Fruit fly (Drosophila melanogaster) whole organism, embryonic: ENCODE data around the gene Nf-YC.

Source experiments
- Abd-B ChIP-seq: fragments of 200-800 bp; sonication (Bioruptor generic); optimal IDR thresholded peaks from 2 replicates; lab custom pipeline; 2018; ENCODE audit warnings: missing biosample characterization, mild to moderate bottlenecking, missing genetic modification characterization, moderate library complexity
- CG10366 ChIP-seq: fragments of 200-800 bp; sonication (Bioruptor generic); IDR thresholded peaks from 2 replicates; pipeline ENCODE4 v1.3.6; 2022; ENCODE audit warnings: missing biosample characterization, missing genetic modification characterization
- CG11093 ChIP-seq: fragments of 200-800 bp; sonication (Bioruptor generic); IDR thresholded peaks from 3 replicates; pipeline ENCODE4 v1.3.6; 2022; ENCODE audit warnings: missing biosample characterization, missing genetic modification characterization
- CG11247 ChIP-seq: fragments of 200-800 bp; sonication (Bioruptor generic); IDR thresholded peaks from 2 replicates; pipeline ENCODE4 v1.3.6; 2022; ENCODE audit warnings: missing biosample characterization, missing genetic modification characterization
- CG11504 ChIP-seq: fragments of 200-800 bp; sonication (Bioruptor generic); optimal IDR thresholded peaks from 3 replicates; lab custom pipeline; 2019; ENCODE audit warnings: missing biosample characterization, mild to moderate bottlenecking, missing genetic modification characterization, moderate library complexity
- CG12155 ChIP-seq: fragments of 200-800 bp; sonication (Bioruptor generic); optimal IDR thresholded peaks from 3 replicates; lab custom pipeline; 2016; ENCODE audit warnings: missing biosample characterization, missing genetic modification characterization
- CG12236 ChIP-seq: fragments of 200-800 bp; sonication (Bioruptor generic); optimal IDR thresholded peaks from 2 replicates; lab custom pipeline; 2016; ENCODE audit warnings: missing biosample characterization, missing genetic modification characterization
- CG1233 ChIP-seq: fragments of 200-800 bp; sonication (Bioruptor generic); optimal IDR thresholded peaks from 4 replicates; lab custom pipeline; 2018; ENCODE audit warnings: missing biosample characterization, mild to moderate bottlenecking, missing genetic modification characterization
- CG1529 ChIP-seq: fragments of 200-800 bp; sonication (Bioruptor generic); optimal IDR thresholded peaks from 3 replicates; lab custom pipeline; 2018; ENCODE audit warnings: missing biosample characterization, missing genetic modification characterization
- CG17829 ChIP-seq: fragments of 200-800 bp; optimal IDR thresholded peaks from 2 replicates; lab custom pipeline; 2019; ENCODE audit warnings: missing biosample characterization, mild to moderate bottlenecking, missing genetic modification characterization, moderate library complexity
- CG18599 ChIP-seq: fragments of 200-800 bp; sonication (Bioruptor generic); optimal IDR thresholded peaks from 3 replicates; lab custom pipeline; 2017; ENCODE audit warnings: missing biosample characterization, missing genetic modification characterization, mild to moderate bottlenecking, moderate library complexity, missing genetic modification reagents
- CG2116 ChIP-seq: fragments of 200-800 bp; sonication (Bioruptor generic); optimal IDR thresholded peaks from 3 replicates; lab custom pipeline; 2018; ENCODE audit warnings: missing biosample characterization, mild to moderate bottlenecking, missing genetic modification characterization
- CG3726 ChIP-seq: fragments of 200-800 bp; sonication (Bioruptor generic); IDR thresholded peaks from 3 replicates; pipeline ENCODE4, ENCODE4 v1.3.6; 2022; ENCODE audit warnings: missing biosample characterization, missing genetic modification characterization
- CG42726 ChIP-seq: fragments of 200-800 bp; sonication (Bioruptor generic); IDR thresholded peaks from 2 replicates; pipeline ENCODE4 v1.3.6; 2022; ENCODE audit warnings: missing biosample characterization, missing genetic modification characterization; ENCODE audit not compliant: partially characterized antibody
- CG6765 ChIP-seq: fragments of 200-800 bp; sonication (Bioruptor generic); optimal IDR thresholded peaks from 3 replicates; lab custom pipeline; 2017; ENCODE audit warnings: missing biosample characterization, mild to moderate bottlenecking, missing genetic modification characterization
- CG7372 ChIP-seq: fragments of 200-800 bp; sonication (Bioruptor generic); IDR thresholded peaks from 2 replicates; pipeline ENCODE4 v1.3.6; 2022; ENCODE audit warnings: missing biosample characterization, missing genetic modification characterization
- CG8089 ChIP-seq: fragments of 200-800 bp; sonication (Bioruptor generic); optimal IDR thresholded peaks from 3 replicates; lab custom pipeline; 2016; ENCODE audit warnings: missing biosample characterization, missing genetic modification characterization
- CG8359 ChIP-seq: fragments of 200-800 bp; sonication (Bioruptor generic); optimal IDR thresholded peaks from 2 replicates; lab custom pipeline; 2017; ENCODE audit warnings: missing biosample characterization, mild to moderate bottlenecking, missing genetic modification characterization, borderline replicate concordance
- CG9609 ChIP-seq: fragments of 200-800 bp; sonication (Bioruptor generic); optimal IDR thresholded peaks from 3 replicates; lab custom pipeline; 2016; ENCODE audit warnings: missing biosample characterization, missing genetic modification characterization
- D19A ChIP-seq: fragments of 200-800 bp; optimal IDR thresholded peaks from 3 replicates; lab custom pipeline; 2019; ENCODE audit warnings: missing biosample characterization, mild to moderate bottlenecking, missing genetic modification characterization, moderate library complexity
- Dbx ChIP-seq: fragments of 200-800 bp; sonication (Bioruptor generic); IDR thresholded peaks from 3 replicates; pipeline ENCODE4 v1.3.6; 2022; ENCODE audit warnings: missing biosample characterization, missing genetic modification characterization
- Dek ChIP-seq: fragments of 200-800 bp; sonication (Bioruptor generic); optimal IDR thresholded peaks from 3 replicates; lab custom pipeline; 2019; ENCODE audit warnings: missing biosample characterization, mild to moderate bottlenecking, missing genetic modification characterization, moderate library complexity
- E2f2 ChIP-seq: fragments of 200-800 bp; sonication (Bioruptor generic); IDR thresholded peaks from 2 replicates; pipeline ENCODE4 v1.3.6; 2022; ENCODE audit warnings: missing biosample characterization, missing genetic modification characterization
- H15 ChIP-seq: fragments of 200-800 bp; sonication (Bioruptor generic); IDR thresholded peaks from 3 replicates; pipeline ENCODE4 v1.3.6; 2022; ENCODE audit warnings: missing biosample characterization, missing genetic modification characterization
- HLH3B ChIP-seq: fragments of 200-800 bp; sonication (Bioruptor generic); IDR thresholded peaks from 2 replicates; pipeline ENCODE4 v1.3.6; 2022; ENCODE audit warnings: missing biosample characterization, missing genetic modification characterization
- Jarid2 ChIP-seq: fragments of 200-800 bp; sonication (Bioruptor generic); optimal IDR thresholded peaks from 3 replicates; lab custom pipeline; 2017; ENCODE audit warnings: mild to moderate bottlenecking, missing biosample characterization, missing genetic modification reagents, missing genetic modification characterization
- Med ChIP-seq: fragments of 200-800 bp; sonication (Bioruptor generic); peaks from one replicate; lab custom pipeline; 2016; ENCODE audit warnings: missing biosample characterization, missing genetic modification characterization, mild to moderate bottlenecking, inconsistent platforms, moderate library complexity
- Nf-YB ChIP-seq: fragments of 200-800 bp; sonication (Bioruptor generic); optimal IDR thresholded peaks from 3 replicates; lab custom pipeline; 2019; ENCODE audit warnings: missing biosample characterization, mild to moderate bottlenecking, missing genetic modification characterization, moderate library complexity
- Pdp1 ChIP-seq, 2 experiments: fragments of 200-800 bp; sonication (Bioruptor generic); optimal IDR thresholded peaks; 3 replicates each; lab custom pipeline; 2016; ENCODE audit warnings: missing biosample characterization in 2 of 2, missing genetic modification characterization in 2 of 2, mild to moderate bottlenecking in 1 of 2, moderate library complexity in 1 of 2
- az2 ChIP-seq: fragments of 200-800 bp; sonication (Bioruptor generic); optimal IDR thresholded peaks from 3 replicates; lab custom pipeline; 2016; ENCODE audit warnings: missing biosample characterization, missing genetic modification characterization
- bcd ChIP-seq: fragments of 200-800 bp; sonication (Bioruptor generic); optimal IDR thresholded peaks from 2 replicates; lab custom pipeline; 2017; ENCODE audit warnings: missing biosample characterization, mild to moderate bottlenecking, missing genetic modification characterization
- danr ChIP-seq: fragments of 200-800 bp; sonication (Bioruptor generic); IDR thresholded peaks from 2 replicates; pipeline ENCODE4 v1.3.6; 2022; ENCODE audit warnings: missing biosample characterization, missing genetic modification characterization
- dysf ChIP-seq: fragments of 200-800 bp; sonication (Bioruptor generic); IDR thresholded peaks from 3 replicates; pipeline ENCODE4 v1.3.6; 2022; ENCODE audit warnings: missing biosample characterization, missing genetic modification characterization
- fd96Cb ChIP-seq: fragments of 200-800 bp; sonication (Bioruptor generic); optimal IDR thresholded peaks from 2 replicates; lab custom pipeline; 2018; ENCODE audit warnings: missing biosample characterization, mild to moderate bottlenecking, missing genetic modification characterization, moderate library complexity
- gcm ChIP-seq: fragments of 200-800 bp; sonication (Bioruptor generic); optimal IDR thresholded peaks from 2 replicates; lab custom pipeline; 2019; ENCODE audit warnings: missing biosample characterization, mild to moderate bottlenecking, missing genetic modification characterization, moderate library complexity
- h ChIP-seq: fragments of >200 bp; optimal IDR thresholded peaks from 2 replicates; lab custom pipeline; 2017
- klu ChIP-seq: fragments of 200-800 bp; sonication (Bioruptor generic); IDR thresholded peaks from 2 replicates; pipeline ENCODE4 v1.3.6; 2022; ENCODE audit warnings: missing biosample characterization, missing genetic modification characterization
- kni ChIP-seq: fragments of 200-800 bp; sonication (Bioruptor generic); optimal IDR thresholded peaks from 3 replicates; lab custom pipeline; 2017; ENCODE audit warnings: mild to moderate bottlenecking, missing biosample characterization, missing genetic modification reagents, missing genetic modification characterization
- lilli ChIP-seq: fragments of 200-800 bp; sonication (Bioruptor generic); optimal IDR thresholded peaks from 3 replicates; lab custom pipeline; 2016; ENCODE audit warnings: missing biosample characterization, missing genetic modification characterization
- maf-S ChIP-seq: fragments of 200-800 bp; sonication (Bioruptor generic); optimal IDR thresholded peaks from 2 replicates; lab custom pipeline; 2016; ENCODE audit warnings: missing biosample characterization, missing genetic modification characterization
- phol ChIP-seq: fragments of 200-800 bp; sonication (Bioruptor generic); optimal IDR thresholded peaks from 3 replicates; lab custom pipeline; 2018; ENCODE audit warnings: missing biosample characterization, mild to moderate bottlenecking, missing genetic modification characterization, moderate library complexity
- run ChIP-seq: fragments of 200-800 bp; sonication (Bioruptor generic); optimal IDR thresholded peaks from 3 replicates; lab custom pipeline; 2018; ENCODE audit warnings: missing biosample characterization, mild to moderate bottlenecking, missing genetic modification characterization
- sqz ChIP-seq: fragments of 200-800 bp; sonication (Bioruptor generic); optimal IDR thresholded peaks from 3 replicates; lab custom pipeline; 2018; ENCODE audit warnings: missing biosample characterization, mild to moderate bottlenecking, missing genetic modification characterization
- sr ChIP-seq: fragments of 200-800 bp; sonication (Bioruptor generic); IDR thresholded peaks from 3 replicates; pipeline ENCODE4 v1.3.6; 2022; ENCODE audit warnings: missing biosample characterization, missing genetic modification characterization
- trem ChIP-seq: fragments of 200-800 bp; optimal IDR thresholded peaks from 3 replicates; lab custom pipeline; 2019; ENCODE audit warnings: missing biosample characterization, mild to moderate bottlenecking, missing genetic modification characterization, moderate library complexity
- vfl ChIP-seq: fragments of 200-800 bp; sonication (Bioruptor generic); optimal IDR thresholded peaks from 2 replicates; lab custom pipeline; 2016; ENCODE audit warnings: missing biosample characterization, missing genetic modification characterization
- wek ChIP-seq: fragments of 200-800 bp; sonication (Bioruptor generic); optimal IDR thresholded peaks from 3 replicates; lab custom pipeline; 2018; ENCODE audit warnings: missing biosample characterization, mild to moderate bottlenecking, missing genetic modification characterization, moderate library complexity
- wor ChIP-seq: fragments of 200-800 bp; sonication (Bioruptor generic); IDR thresholded peaks from 2 replicates; pipeline ENCODE4 v1.3.6; 2022; ENCODE audit warnings: missing biosample characterization, missing genetic modification characterization

Gene Nf-YC

dm6 chrX:6867175-6868023 lies 46.7 kb upstream of the Nf-YC start, which contains the start of gene CG14434 (continued):
- TF ChIP-seq gcm (GFP tag; lab: Kevin White, UChicago): peak; percentile 36
- TF ChIP-seq CG11247 (GFP tag; lab: Robert Waterston, UW): no peak
- peak; percentile 41; the same call in 1 of the 2 replicates for TF ChIP-seq E2f2 (GFP tag; lab: Robert Waterston, UW)
- TF ChIP-seq h: no peak
- peak; percentile 22; the same call in 1 of the 3 replicates for TF ChIP-seq Dbx (GFP tag; lab: Robert Waterston, UW)
- TF ChIP-seq CG3726 (GFP tag; lab: Robert Waterston, UW): peak; percentile 34; the same call in 1 of the 3 replicates
- TF ChIP-seq wor (GFP tag; lab: Robert Waterston, UW): peak; percentile 69
- peak; percentile 30; the same call in 1 of the 2 replicates for TF ChIP-seq HLH3B
- TF ChIP-seq CG42726 (GFP tag; lab: Robert Waterston, UW): no peak
- TF ChIP-seq Dek (tag; lab: Kevin White, UChicago): peak; percentile 40
- TF ChIP-seq Abd-B (GFP tag; lab: Kevin White, UChicago): peak; percentile 82
- TF ChIP-seq CG1233 (GFP tag; lab: Kevin White, UChicago): peak; percentile 100
- TF ChIP-seq CG8089 (GFP tag; lab: Kevin White, UChicago): peak; percentile 42
- peak; percentile 1 for TF ChIP-seq vfl (GFP tag; lab: Kevin White, UChicago)
- peak; percentile 88 for TF ChIP-seq phol (tag; lab: Kevin White, UChicago)
- TF ChIP-seq H15: no peak; the same call in 1 of the 3 replicates
- peak; percentile 45 for TF ChIP-seq trem
- TF ChIP-seq maf-S (GFP tag; lab: Kevin White, UChicago): no peak
- TF ChIP-seq CG11504 (tag; lab: Kevin White, UChicago): peak; percentile 90
- TF ChIP-seq bcd: peak; percentile 85
- peak; percentile 75 for TF ChIP-seq D19A (tag; lab: Kevin White, UChicago)
- TF ChIP-seq wek (GFP tag; lab: Kevin White, UChicago): no peak
- TF ChIP-seq klu (GFP tag; lab: Robert Waterston, UW): peak; percentile 45; the same call in 1 of the 2 replicates
- TF ChIP-seq CG1529: peak; percentile 73
- TF ChIP-seq Nf-YB (GFP tag; lab: Kevin White, UChicago): peak; percentile 73
- peak; percentile 45 for TF ChIP-seq CG2116 (GFP tag; lab: Kevin White, UChicago)
- TF ChIP-seq run (tag; lab: Kevin White, UChicago): peak; percentile 28
- peak; percentile 86 for TF ChIP-seq fd96Cb (tag; lab: Kevin White, UChicago)
- TF ChIP-seq CG11093 (GFP tag; lab: Robert Waterston, UW): no peak; the same call in 2 of the 3 replicates
- TF ChIP-seq CG17829 (tag; lab: Kevin White, UChicago): peak; percentile 79
- TF ChIP-seq CG9609 (GFP tag; lab: Kevin White, UChicago): peak; percentile 23
- peak; percentile 86 for TF ChIP-seq az2 (GFP tag; lab: Kevin White, UChicago)
- TF ChIP-seq lilli (GFP tag; lab: Kevin White, UChicago): peak; percentile 74
- TF ChIP-seq sqz (GFP tag; lab: Kevin White, UChicago): no peak
- TF ChIP-seq sr: peak; percentile 45; the same call in 1 of the 3 replicates
- peak; percentile 66 for TF ChIP-seq Med (GFP tag; lab: Kevin White, UChicago)
- peak; percentile 34 to 72 for TF ChIP-seq Pdp1 (GFP tag; optimal IDR thresholded peaks at IDR 0.05; lab: Kevin White, UChicago)
- TF ChIP-seq CG7372 (GFP tag; lab: Robert Waterston, UW): peak; percentile 27; the same call in 1 of the 2 replicates
- TF ChIP-seq CG12155: peak; percentile 40
- TF ChIP-seq CG12236 (GFP tag; lab: Kevin White, UChicago): peak; percentile 34
- TF ChIP-seq CG10366 (GFP tag; lab: Robert Waterston, UW): peak; percentile 24
- TF ChIP-seq CG18599: peak; percentile 78
- TF ChIP-seq CG6765: peak; percentile 77
- TF ChIP-seq CG8359 (GFP tag; lab: Kevin White, UChicago): peak; percentile 26
- TF ChIP-seq danr (GFP tag; lab: Robert Waterston, UW): 0 out of 2 replicates have a peak, but pooled peaks have one; percentile 20
- TF ChIP-seq Jarid2 (GFP tag; lab: Kevin White, UChicago): peak; percentile 55
- TF ChIP-seq kni (GFP tag; lab: Kevin White, UChicago): no peak
- TF ChIP-seq dysf (GFP tag; lab: Robert Waterston, UW): peak; percentile 72
